Worm (Caenorhabditis elegans): ENCODE results near the gene grl-10.

grl-10 gene

DNA sequence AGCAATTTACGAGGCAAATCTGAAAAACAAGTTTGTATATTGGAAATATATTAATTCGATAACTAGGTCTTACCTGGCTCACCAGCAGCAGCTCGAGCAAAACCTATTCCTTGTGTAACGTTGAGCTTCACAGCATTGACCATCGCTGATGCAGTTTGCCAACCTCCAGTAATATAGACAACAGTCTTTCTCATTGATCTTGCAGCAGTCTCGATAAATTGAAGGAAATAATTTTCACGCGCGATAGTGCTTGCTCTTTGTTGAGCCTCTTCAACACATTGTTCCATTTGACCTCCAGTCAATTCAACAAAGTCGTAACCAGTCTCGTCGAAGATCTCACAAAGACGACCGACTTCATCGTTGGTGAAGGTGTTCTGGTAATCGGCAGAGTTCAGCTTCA is 36.2 kb downstream of the grl-10 start:
- no peak for TF ChIP-seq pha-4 (GFP tag; IDR thresholded peaks at IDR 0.05)
- TF ChIP-seq pha-4 (tag; optimal IDR thresholded peaks at IDR 0.05), result no peak
- TF ChIP-seq aha-1 (tag), result peak; percentile 97

DNA sequence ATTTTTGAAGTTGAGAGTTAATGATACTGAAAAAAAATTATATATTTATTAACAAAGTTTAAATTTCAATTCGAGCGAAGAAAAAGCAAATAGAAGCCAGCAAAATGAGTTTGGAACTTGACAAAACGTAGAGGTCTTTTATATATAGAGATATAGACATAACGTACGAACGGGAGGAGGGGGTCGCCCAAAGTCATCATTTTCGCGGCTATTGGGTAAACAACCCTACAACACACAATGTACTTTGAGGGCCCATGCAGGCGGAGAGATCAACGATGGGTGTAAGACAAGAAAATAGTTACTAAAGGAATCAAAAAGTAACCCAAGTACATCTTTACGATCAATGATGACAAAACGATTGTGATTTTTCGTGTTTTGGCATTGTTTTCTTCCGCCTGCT is 37.4 kb downstream of the grl-10 start, which contains the start of gene ZK742.4:
Gene ZK742.4 (minus strand): TSS at position 35 of the 400 bp plus-strand sequence.
- TF ChIP-seq lin-38 (GFP tag; IDR thresholded peaks at IDR 0.05) (no peak), pha-4 (GFP tag; IDR thresholded peaks at IDR 0.05) (0 out of 2 replicates have a peak, but pooled peaks have one; percentile 21), pha-4 (tag; optimal IDR thresholded peaks at IDR 0.05) (no peak), hmg-1.1 (GFP tag; IDR thresholded peaks at IDR 0.05) (no peak), nhr-28 (tag; optimal IDR thresholded peaks at IDR 0.05) (peak; percentile 43), unc-130 (GFP tag; optimal IDR thresholded peaks at IDR 0.05) (no peak), ceh-82 (tag; optimal IDR thresholded peaks at IDR 0.05) (no peak)

DNA sequence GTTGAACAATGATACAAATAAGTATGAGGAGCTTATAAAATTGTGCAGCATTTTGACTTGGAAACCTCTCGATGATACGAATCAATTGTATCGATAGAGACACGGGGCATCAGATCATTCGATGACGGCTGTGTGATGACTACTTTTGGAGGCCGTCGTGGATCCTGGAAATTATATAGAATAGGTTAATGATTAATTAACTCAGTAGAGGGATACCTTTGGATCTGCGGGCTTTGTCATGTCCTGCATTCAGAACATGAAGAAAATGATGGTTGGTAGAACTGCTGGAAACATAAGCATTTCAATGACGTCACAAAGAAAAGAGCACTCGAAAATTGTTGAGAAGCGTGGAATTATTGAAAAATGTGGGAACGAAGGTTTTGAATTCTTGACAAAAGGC is 40.3 kb downstream of the grl-10 start, which contains the start of gene ZK742.6:
Gene ZK742.6 (minus strand): TSS at position 342 of the 400 bp plus-strand sequence.
- TF ChIP-seq dve-1 (tag; optimal IDR thresholded peaks at IDR 0.05; ENCODE audit: insufficient read depth), result no peak
- TF ChIP-seq ctbp-1 (GFP tag; IDR thresholded peaks at IDR 0.05), result no peak
- TF ChIP-seq hlh-11 (tag; optimal IDR thresholded peaks at IDR 0.05), result no peak
- no peak for TF ChIP-seq lin-13 (GFP tag; optimal IDR thresholded peaks at IDR 0.05)
- no peak for TF ChIP-seq Y105C5A.15 (GFP tag; IDR thresholded peaks at IDR 0.05)
- no peak for TF ChIP-seq gei-8 (GFP tag; optimal IDR thresholded peaks at IDR 0.05)
- TF ChIP-seq nhr-102 (tag; optimal IDR thresholded peaks at IDR 0.05), result no peak
- TF ChIP-seq vab-7 (GFP tag; IDR thresholded peaks at IDR 0.05), result no peak
- TF ChIP-seq lim-7 (GFP tag; IDR thresholded peaks at IDR 0.05), result no peak
- no peak for TF ChIP-seq daf-12 (tag; optimal IDR thresholded peaks at IDR 0.05)
- no peak for TF ChIP-seq unc-62 (GFP tag; optimal IDR thresholded peaks at IDR 0.05 in 1 of 2)
- TF ChIP-seq unc-62 (tag; optimal IDR thresholded peaks at IDR 0.05), result no peak
- TF ChIP-seq nhr-25 (tag; optimal IDR thresholded peaks at IDR 0.05; ENCODE audit: borderline replicate concordance, insufficient read depth), result no peak
- no peak for TF ChIP-seq saeg-2 (GFP tag; IDR thresholded peaks at IDR 0.05)
- no peak for TF ChIP-seq fos-1 (tag; optimal IDR thresholded peaks at IDR 0.05)
- no peak for TF ChIP-seq pha-4 (GFP tag; IDR thresholded peaks at IDR 0.05)
- TF ChIP-seq pha-4 (tag; optimal IDR thresholded peaks at IDR 0.05), result no peak
- no peak for TF ChIP-seq aly-2 (tag; optimal IDR thresholded peaks at IDR 0.05)
- no peak for TF ChIP-seq F44E2.7 (GFP tag; IDR thresholded peaks at IDR 0.05)
- no peak for TF ChIP-seq lin-1 (GFP tag; IDR thresholded peaks at IDR 0.05)

DNA sequence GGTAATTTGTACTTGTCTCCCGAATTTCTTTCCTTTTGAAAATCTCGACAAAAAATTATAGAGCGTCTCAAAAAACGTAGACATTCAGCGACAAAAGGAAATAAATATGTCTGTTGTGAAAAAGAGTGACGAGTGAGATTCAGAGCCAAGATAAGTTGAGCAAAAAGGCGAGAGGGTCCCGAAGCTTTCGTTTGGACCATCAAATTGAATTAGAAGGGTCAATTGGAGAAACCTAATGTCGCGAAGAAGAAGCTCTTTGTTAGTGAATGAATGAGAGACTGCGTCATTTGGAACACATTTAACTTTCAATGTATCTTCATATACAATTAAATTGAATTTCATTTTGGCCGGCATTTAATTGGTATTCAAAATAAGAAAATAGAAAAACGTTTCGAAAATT is 42.1 kb downstream of the grl-10 start:
- TF ChIP-seq lin-15B (tag; optimal IDR thresholded peaks at IDR 0.05), result no peak
- peak; percentile 65 for TF ChIP-seq ces-1 (GFP tag; optimal IDR thresholded peaks at IDR 0.05)
- TF ChIP-seq ctbp-1 (GFP tag; IDR thresholded peaks at IDR 0.05), result 0 out of 2 replicates have a peak, but pooled peaks have one; percentile 31
- peak; percentile 56 for TF ChIP-seq fkh-10 (GFP tag; optimal IDR thresholded peaks at IDR 0.05)
- no peak for TF ChIP-seq F49E8.2 (tag; optimal IDR thresholded peaks at IDR 0.05; ENCODE audit: borderline replicate concordance)
- TF ChIP-seq T26A8.4 (GFP tag; IDR thresholded peaks at IDR 0.05), result no peak
- no peak for TF ChIP-seq ceh-62 (tag; optimal IDR thresholded peaks at IDR 0.05)
- no peak for TF ChIP-seq arid-1 (GFP tag; conservative IDR thresholded peaks at IDR 0.05)
- TF ChIP-seq skn-1 (tag; optimal IDR thresholded peaks at IDR 0.05), result no peak

- TF ChIP-seq fkh-10 (GFP tag; optimal IDR thresholded peaks at IDR 0.05), result peak; percentile 19
- no peak for TF ChIP-seq ZK337.2 (GFP tag; IDR thresholded peaks at IDR 0.05)
Measured at ce11 chrV:7819585-7819984, 45.2 kb downstream of the grl-10 start.
